Fruit fly (Drosophila melanogaster): ENCODE results near the gene puf.

The puf gene

DNA sequence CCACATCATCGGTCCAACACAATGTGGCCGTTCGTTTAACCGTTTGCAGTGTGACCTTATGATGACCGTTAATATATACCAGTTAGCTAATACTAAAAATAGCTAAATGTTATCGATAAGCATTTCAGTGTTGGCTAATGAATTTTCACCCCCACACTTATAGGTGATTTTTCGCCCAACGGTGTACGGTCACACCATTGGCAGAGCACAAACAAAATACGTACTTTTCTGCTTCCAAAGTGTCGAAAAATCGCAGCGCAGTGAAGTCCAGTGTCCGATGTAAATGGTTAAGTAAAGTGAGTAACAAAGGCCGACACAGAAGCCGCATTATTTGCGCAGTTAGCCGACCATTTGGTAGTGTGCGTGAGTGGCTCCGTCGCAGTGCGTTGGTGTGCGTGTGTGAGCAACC is 24.3 kb downstream of the puf start, which contains the start of the genes Syx18 and atl:
TSS of gene Syx18 (minus strand) at position 46 of the 409 bp plus-strand sequence.
TSS of gene atl (plus strand) at position 155 of the 409 bp plus-strand sequence.
- TF ChIP-seq CrebA (GFP tag; optimal IDR thresholded peaks at IDR 0.05; ENCODE audit: borderline replicate concordance) (no peak), tai (GFP tag; optimal IDR thresholded peaks at IDR 0.05) (no peak), Myc (optimal IDR thresholded peaks at IDR 0.05) (peak; percentile 32), Rel (GFP tag; optimal IDR thresholded peaks at IDR 0.05) (no peak), Rel (tag; optimal IDR thresholded peaks at IDR 0.05) (peak; percentile 77), psq (GFP tag; optimal IDR thresholded peaks at IDR 0.05) (no peak), foxo (GFP tag; optimal IDR thresholded peaks at IDR 0.05) (peak in 1 of 2 experiments; percentile 30), Sp1 (GFP tag; optimal IDR thresholded peaks at IDR 0.05) (peak; percentile 42), Dif (GFP tag; optimal IDR thresholded peaks at IDR 0.05; ENCODE audit: partially characterized antibody) (no peak), lola (GFP tag; optimal IDR thresholded peaks at IDR 0.05) (no peak), CG9705 (GFP tag; optimal IDR thresholded peaks at IDR 0.05) (no peak), Hr78 (GFP tag; optimal IDR thresholded peaks at IDR 0.05) (no peak), usp (GFP tag; optimal IDR thresholded peaks at IDR 0.05) (no peak), fru (GFP tag; optimal IDR thresholded peaks at IDR 0.05) (no peak), sage (GFP tag; optimal IDR thresholded peaks at IDR 0.05) (no peak), pan (optimal IDR thresholded peaks at IDR 0.05) (no peak), N (GFP tag; optimal IDR thresholded peaks at IDR 0.05) (no peak), woc (GFP tag; optimal IDR thresholded peaks at IDR 0.05) (no peak), Dfd (GFP tag; optimal IDR thresholded peaks at IDR 0.05) (no peak), OdsH (GFP tag; optimal IDR thresholded peaks at IDR 0.05) (no peak), Abd-B (GFP tag; optimal IDR thresholded peaks at IDR 0.05) (no peak), br (GFP tag; optimal IDR thresholded peaks at IDR 0.05) (no peak), brk (GFP tag; optimal IDR thresholded peaks at IDR 0.05) (no peak), Mio (GFP tag; optimal IDR thresholded peaks at IDR 0.05) (no peak), GATAd (GFP tag; optimal IDR thresholded peaks at IDR 0.05) (no peak), Vsx2 (GFP tag; optimal IDR thresholded peaks at IDR 0.05; ENCODE audit: partially characterized antibody) (no peak), h (GFP tag; optimal IDR thresholded peaks at IDR 0.05) (peak; percentile 72), sv (GFP tag; optimal IDR thresholded peaks at IDR 0.05) (no peak), dl (GFP tag; optimal IDR thresholded peaks at IDR 0.05; ENCODE audit: insufficient read depth in 1 of 2, partially characterized antibody in 2 of 2) (no peak), dmrt93B (GFP tag; optimal IDR thresholded peaks at IDR 0.05) (no peak), ey (GFP tag; optimal IDR thresholded peaks at IDR 0.05) (no peak), rgr (GFP tag; optimal IDR thresholded peaks at IDR 0.05) (no peak), Hr83 (GFP tag; optimal IDR thresholded peaks at IDR 0.05; ENCODE audit: poor library complexity, severe bottlenecking) (peak; percentile 24), Hnf4 (GFP tag; optimal IDR thresholded peaks at IDR 0.05) (no peak), jim (GFP tag; optimal IDR thresholded peaks at IDR 0.05) (no peak), CG32264 (GFP tag; optimal IDR thresholded peaks at IDR 0.05) (no peak), Jra (GFP tag; optimal IDR thresholded peaks at IDR 0.05) (no peak), dsf (GFP tag; optimal IDR thresholded peaks at IDR 0.05; ENCODE audit: borderline replicate concordance) (no peak), HLH106 (tag; optimal IDR thresholded peaks at IDR 0.05) (no peak)

DNA sequence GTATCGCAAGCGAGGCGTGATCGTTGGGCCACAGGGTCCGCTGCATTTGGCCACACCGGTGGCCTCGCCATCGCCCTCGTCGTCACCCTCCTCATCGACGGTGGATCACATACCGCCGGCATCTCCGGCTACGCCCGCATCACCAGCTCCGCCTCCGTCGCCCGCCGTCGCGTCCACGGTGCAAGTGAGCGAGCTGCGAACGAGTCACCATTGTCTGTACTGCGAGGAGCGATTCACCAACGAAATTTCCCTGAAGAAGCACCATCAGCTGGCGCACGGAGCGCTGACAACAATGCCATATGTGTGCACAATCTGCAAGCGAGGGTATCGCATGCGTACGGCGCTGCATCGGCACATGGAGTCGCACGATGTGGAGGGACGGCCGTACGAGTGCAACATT is 29.3 kb downstream of the puf start:
- TF ChIP-seq Vsx2 (GFP tag; optimal IDR thresholded peaks at IDR 0.05; ENCODE audit: partially characterized antibody) (no peak), HLH106 (tag; optimal IDR thresholded peaks at IDR 0.05) (no peak), sv (GFP tag; optimal IDR thresholded peaks at IDR 0.05) (no peak), lola (GFP tag; optimal IDR thresholded peaks at IDR 0.05) (no peak), rgr (GFP tag; optimal IDR thresholded peaks at IDR 0.05) (no peak), Sp1 (GFP tag; optimal IDR thresholded peaks at IDR 0.05) (no peak), dmrt93B (GFP tag; optimal IDR thresholded peaks at IDR 0.05) (no peak), woc (GFP tag; optimal IDR thresholded peaks at IDR 0.05) (no peak), Rel (GFP tag; optimal IDR thresholded peaks at IDR 0.05) (no peak), Rel (tag; optimal IDR thresholded peaks at IDR 0.05) (no peak), Dfd (GFP tag; optimal IDR thresholded peaks at IDR 0.05) (no peak), jim (GFP tag; optimal IDR thresholded peaks at IDR 0.05) (no peak), Jra (GFP tag; optimal IDR thresholded peaks at IDR 0.05) (no peak), ey (GFP tag; optimal IDR thresholded peaks at IDR 0.05) (no peak), dl (GFP tag; optimal IDR thresholded peaks at IDR 0.05; ENCODE audit: insufficient read depth in 1 of 2, partially characterized antibody in 2 of 2) (no peak), pan (optimal IDR thresholded peaks at IDR 0.05) (no peak), sage (GFP tag; optimal IDR thresholded peaks at IDR 0.05) (no peak), Abd-B (GFP tag; optimal IDR thresholded peaks at IDR 0.05) (no peak)

All from whole organism, wandering third instar larva.